Fruit fly (Drosophila melanogaster) whole organism, prepupa: ENCODE results near the gene CG18095.

Experiments used
- CG15336 ChIP-seq: fragments of 200-800 bp; sonication (Bioruptor generic); IDR thresholded peaks from 2 replicates; pipeline ENCODE4 v1.3.6; 2022; ENCODE audit warnings: missing biosample characterization, missing genetic modification characterization
- CG6163 ChIP-seq: fragments of 200-800 bp; sonication (Bioruptor generic); IDR thresholded peaks from 3 replicates; pipeline ENCODE4 v1.3.6; 2022; ENCODE audit warnings: missing biosample characterization, missing genetic modification characterization
- CG6276 ChIP-seq: fragments of 200-800 bp; sonication (Bioruptor generic); optimal IDR thresholded peaks from 2 replicates; lab custom pipeline; 2017; ENCODE audit warnings: missing biosample characterization, mild to moderate bottlenecking, missing genetic modification characterization
- CG8319 ChIP-seq: fragments of 200-800 bp; sonication (Bioruptor generic); optimal IDR thresholded peaks from 3 replicates; lab custom pipeline; 2016; ENCODE audit warnings: missing biosample characterization, missing genetic modification characterization
- CG8632 ChIP-seq: fragments of 200-800 bp; sonication (Bioruptor generic); optimal IDR thresholded peaks from 3 replicates; lab custom pipeline; 2016; ENCODE audit warnings: missing biosample characterization, missing genetic modification characterization
- Ets21C ChIP-seq: fragments of 200-800 bp; sonication (Bioruptor generic); optimal IDR thresholded peaks from 3 replicates; lab custom pipeline; 2016; ENCODE audit warnings: missing biosample characterization, missing genetic modification characterization
- Met ChIP-seq: fragments of 200-800 bp; sonication (Bioruptor generic); optimal IDR thresholded peaks from 3 replicates; lab custom pipeline; 2016; ENCODE audit warnings: missing biosample characterization, missing genetic modification characterization
- pdm3 ChIP-seq: fragments of 200-800 bp; sonication (Bioruptor generic); optimal IDR thresholded peaks from 3 replicates; lab custom pipeline; 2016; ENCODE audit warnings: missing biosample characterization, missing genetic modification characterization
- spab ChIP-seq: fragments of 200-800 bp; sonication (Bioruptor generic); optimal IDR thresholded peaks from 2 replicates; lab custom pipeline; 2017; ENCODE audit warnings: missing biosample characterization, mild to moderate bottlenecking, missing genetic modification characterization, missing genetic modification reagents

DNA sequence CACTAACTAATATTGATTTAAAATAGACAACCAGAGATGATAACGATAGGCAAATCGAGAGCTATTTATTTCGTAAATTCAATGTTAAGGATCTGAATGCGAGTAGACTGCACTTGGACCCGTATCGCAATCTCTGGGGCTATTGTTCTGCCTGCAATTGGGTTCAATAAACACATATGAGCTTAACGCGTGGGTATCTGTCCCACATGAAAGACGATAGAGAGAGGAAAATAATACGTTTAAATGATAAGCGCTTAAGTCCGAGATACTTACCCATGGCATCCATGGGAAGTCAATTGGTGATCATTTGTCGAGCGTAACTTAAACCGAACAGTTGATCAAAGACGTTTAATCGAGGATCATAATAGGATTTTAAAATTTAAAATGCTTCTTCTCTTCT lies 51.5 kb downstream of the CG18095 start, which contains the start of gene NimC2:
- TF ChIP-seq spab (GFP tag; lab: Kevin White, UChicago) (no peak), pdm3 (GFP tag; lab: Kevin White, UChicago) (no peak), CG6163 (GFP tag; lab: Robert Waterston, UW) (no peak), CG8632 (GFP tag; lab: Kevin White, UChicago) (no peak), CG8319 (GFP tag; lab: Kevin White, UChicago) (no peak), Met (GFP tag; lab: Kevin White, UChicago) (no peak), CG15336 (GFP tag; lab: Robert Waterston, UW) (no peak), Ets21C (no peak), CG6276 (GFP tag; lab: Kevin White, UChicago) (no peak)
